Worm (Caenorhabditis elegans) whole organism, L1 larva: ENCODE data around the gene Y47D7A.18.
A peak's percentile ranks its signal among the peaks of the same experiment; 100 is the strongest.

Source experiments
- C04F5.9 ChIP-seq: sonication (generic microtip); optimal IDR thresholded peaks from 2 replicates; lab custom pipeline; 2016; ENCODE audit warnings: missing genetic modification characterization, missing compliant biosample characterization
- C34B4.2 ChIP-seq: sonication (generic microtip); optimal IDR thresholded peaks from 2 replicates; lab custom pipeline; 2017; ENCODE audit warnings: mild to moderate bottlenecking, missing genetic modification characterization, missing compliant biosample characterization
- Y116A8C.19 ChIP-seq: sonication (generic microtip); optimal IDR thresholded peaks from 2 replicates; lab custom pipeline; 2016; ENCODE audit warnings: missing compliant biosample characterization, missing genetic modification characterization, borderline replicate concordance
- aha-1 ChIP-seq: fragments of 150-350 bp; optimal IDR thresholded peaks from 2 replicates; lab custom pipeline; 2014; ENCODE audit warnings: missing biosample characterization, missing genetic modification characterization
- aly-2 ChIP-seq: fragments of 150-350 bp; optimal IDR thresholded peaks from 2 replicates; lab custom pipeline; 2014; ENCODE audit warnings: missing biosample characterization, missing genetic modification characterization
- ama-1 ChIP-seq: fragments of 150-350 bp; optimal IDR thresholded peaks from 2 replicates; lab custom pipeline; 2014
- blmp-1 ChIP-seq: fragments of 150-350 bp; optimal IDR thresholded peaks from 2 replicates; lab custom pipeline; 2014; ENCODE audit warnings: missing biosample characterization, missing genetic modification characterization
- ceh-63 ChIP-seq: fragments of 200-800 bp; sonication (Bioruptor generic); optimal IDR thresholded peaks from 2 replicates; lab custom pipeline; 2018; ENCODE audit warnings: mild to moderate bottlenecking, missing genetic modification characterization, missing compliant biosample characterization
- ceh-8 ChIP-seq: fragments of 200-800 bp; sonication (Bioruptor generic); optimal IDR thresholded peaks from 2 replicates; lab custom pipeline; 2018; ENCODE audit warnings: mild to moderate bottlenecking, missing genetic modification characterization, moderate library complexity, missing compliant biosample characterization
- efl-1 ChIP-seq, 4 experiments: fragments of 150-350 bp; optimal IDR thresholded peaks in 3 of 4; peaks in 1 of 4; 1 replicate in 1 of 4; 2 replicates in 3 of 4; lab custom pipeline; 2014; ENCODE audit warnings: missing biosample characterization in 2 of 4, missing genetic modification characterization in 2 of 4, missing genetic modification reagents in 2 of 4
- elt-2 ChIP-seq: sonication (generic microtip); optimal IDR thresholded peaks from 2 replicates; lab custom pipeline; 2016; ENCODE audit warnings: missing genetic modification characterization, mild to moderate bottlenecking, inconsistent platforms, missing compliant biosample characterization, missing genetic modification reagents
- ets-5 ChIP-seq: fragments of 200-800 bp; sonication (Bioruptor generic); IDR thresholded peaks from 2 replicates; pipeline ENCODE4 v1.3.6; 2022; ENCODE audit warnings: missing genetic modification characterization, missing compliant biosample characterization
- fkh-8 ChIP-seq: sonication (generic microtip); optimal IDR thresholded peaks from 2 replicates; lab custom pipeline; 2016; ENCODE audit warnings: mild to moderate bottlenecking, missing genetic modification characterization, missing compliant biosample characterization
- fos-1 ChIP-seq: fragments of 150-350 bp; optimal IDR thresholded peaks from 2 replicates; lab custom pipeline; 2014; ENCODE audit warnings: missing biosample characterization, missing genetic modification characterization
- grh-1 ChIP-seq: fragments of 200-800 bp; sonication (Bioruptor generic); IDR thresholded peaks from 2 replicates; pipeline ENCODE4 v1.3.6; 2022; ENCODE audit warnings: missing genetic modification reagents, missing genetic modification characterization, missing compliant biosample characterization
- hlh-4 ChIP-seq: sonication (generic microtip); optimal IDR thresholded peaks from 2 replicates; lab custom pipeline; 2016; ENCODE audit warnings: mild to moderate bottlenecking, missing genetic modification characterization, missing compliant biosample characterization
- hpl-2 ChIP-seq: fragments of 150-350 bp; optimal IDR thresholded peaks from 2 replicates; lab custom pipeline; 2014; ENCODE audit warnings: missing biosample characterization, missing genetic modification reagents, missing genetic modification characterization
- jun-1 ChIP-seq: fragments of 150-350 bp; optimal IDR thresholded peaks from 2 replicates; lab custom pipeline; 2014; ENCODE audit warnings: missing biosample characterization, missing genetic modification reagents, missing genetic modification characterization
- lin-13 ChIP-seq: fragments of 150-350 bp; optimal IDR thresholded peaks from 2 replicates; lab custom pipeline; 2014; ENCODE audit warnings: missing biosample characterization, missing genetic modification reagents, missing genetic modification characterization
- lin-14 ChIP-seq: fragments of 200-800 bp; sonication (Bioruptor generic); optimal IDR thresholded peaks from 2 replicates; lab custom pipeline; 2018; ENCODE audit warnings: mild to moderate bottlenecking, missing genetic modification characterization, moderate library complexity, missing compliant biosample characterization
- lin-39 ChIP-seq: fragments of 150-350 bp; optimal IDR thresholded peaks from 2 replicates; lab custom pipeline; 2014; ENCODE audit warnings: missing biosample characterization, missing genetic modification reagents, missing genetic modification characterization
- lir-3 ChIP-seq: sonication (generic microtip); optimal IDR thresholded peaks from 2 replicates; lab custom pipeline; 2016; ENCODE audit warnings: mild to moderate bottlenecking, missing genetic modification characterization, moderate library complexity, missing compliant biosample characterization; ENCODE audit not compliant: poor library complexity
- lsy-2 ChIP-seq, 2 experiments: fragments of 150-350 bp; optimal IDR thresholded peaks; 2 replicates each; lab custom pipeline; 2014; ENCODE audit warnings: missing biosample characterization in 2 of 2, missing genetic modification characterization in 2 of 2
- mdl-1 ChIP-seq, 2 experiments: fragments of 150-350 bp; optimal IDR thresholded peaks; 2 replicates each; lab custom pipeline; 2014 to 2017; ENCODE audit warnings: missing biosample characterization in 2 of 2, missing genetic modification characterization in 2 of 2, inconsistent platforms in 1 of 2
- nhr-11 ChIP-seq: fragments of 150-350 bp; optimal IDR thresholded peaks from 2 replicates; lab custom pipeline; 2014; ENCODE audit warnings: missing biosample characterization, missing genetic modification characterization
- nhr-12 ChIP-seq: sonication (generic microtip); optimal IDR thresholded peaks from 2 replicates; lab custom pipeline; 2017; ENCODE audit warnings: missing biosample characterization, missing genetic modification characterization
- nhr-237 ChIP-seq: fragments of 150-350 bp; optimal IDR thresholded peaks from 2 replicates; lab custom pipeline; 2014; ENCODE audit warnings: missing biosample characterization, missing genetic modification characterization
- nhr-28 ChIP-seq: fragments of 150-350 bp; optimal IDR thresholded peaks from 2 replicates; lab custom pipeline; 2014; ENCODE audit warnings: missing biosample characterization, missing genetic modification characterization
- nhr-71 ChIP-seq: sonication (generic microtip); optimal IDR thresholded peaks from 2 replicates; lab custom pipeline; 2016; ENCODE audit warnings: mild to moderate bottlenecking, missing genetic modification characterization, moderate library complexity, missing compliant biosample characterization
- nhr-77 ChIP-seq: fragments of 150-350 bp; optimal IDR thresholded peaks from 2 replicates; lab custom pipeline; 2014; ENCODE audit warnings: missing biosample characterization, missing genetic modification characterization
- nhr-90 ChIP-seq: sonication (generic microtip); optimal IDR thresholded peaks from 2 replicates; lab custom pipeline; 2016; ENCODE audit warnings: mild to moderate bottlenecking, missing genetic modification characterization, missing compliant biosample characterization; ENCODE audit not compliant: poor library complexity
- pag-3 ChIP-seq: sonication (generic microtip); optimal IDR thresholded peaks from 2 replicates; lab custom pipeline; 2017; ENCODE audit warnings: missing genetic modification characterization, mild to moderate bottlenecking, missing compliant biosample characterization, antibody characterized with exemption, borderline replicate concordance; ENCODE audit not compliant: insufficient read depth
- pax-3 ChIP-seq: fragments of 200-800 bp; sonication (Bioruptor generic); optimal IDR thresholded peaks from 2 replicates; lab custom pipeline; 2018; ENCODE audit warnings: mild to moderate bottlenecking, missing genetic modification characterization, moderate library complexity, missing compliant biosample characterization
- rnt-1 ChIP-seq: sonication (generic microtip); optimal IDR thresholded peaks from 2 replicates; lab custom pipeline; 2016; ENCODE audit warnings: mild to moderate bottlenecking, missing genetic modification characterization, moderate library complexity, missing compliant biosample characterization
- sox-4 ChIP-seq: sonication (generic microtip); optimal IDR thresholded peaks from 2 replicates; lab custom pipeline; 2016; ENCODE audit warnings: missing genetic modification characterization, missing compliant biosample characterization
- unc-130 ChIP-seq: fragments of 150-350 bp; optimal IDR thresholded peaks from 2 replicates; lab custom pipeline; 2017; ENCODE audit warnings: missing biosample characterization, missing genetic modification characterization, inconsistent platforms
- unc-86 ChIP-seq: sonication (generic microtip); optimal IDR thresholded peaks from 2 replicates; lab custom pipeline; 2016; ENCODE audit warnings: missing genetic modification characterization, missing compliant biosample characterization
- zip-4 ChIP-seq: fragments of 200-800 bp; sonication (Bioruptor generic); optimal IDR thresholded peaks from 2 replicates; lab custom pipeline; 2018; ENCODE audit warnings: mild to moderate bottlenecking, missing genetic modification characterization, moderate library complexity, missing compliant biosample characterization
- ztf-11 ChIP-seq, 2 experiments: sonication (generic microtip); optimal IDR thresholded peaks; 2 replicates each; lab custom pipeline; 2016 to 2017; ENCODE audit warnings: missing genetic modification characterization in 2 of 2, missing biosample characterization in 1 of 2, missing compliant biosample characterization in 1 of 2
- ztf-4 ChIP-seq: fragments of 150-350 bp; optimal IDR thresholded peaks from 2 replicates; lab custom pipeline; 2014; ENCODE audit warnings: missing biosample characterization, missing genetic modification characterization

Gene Y47D7A.18

DNA sequence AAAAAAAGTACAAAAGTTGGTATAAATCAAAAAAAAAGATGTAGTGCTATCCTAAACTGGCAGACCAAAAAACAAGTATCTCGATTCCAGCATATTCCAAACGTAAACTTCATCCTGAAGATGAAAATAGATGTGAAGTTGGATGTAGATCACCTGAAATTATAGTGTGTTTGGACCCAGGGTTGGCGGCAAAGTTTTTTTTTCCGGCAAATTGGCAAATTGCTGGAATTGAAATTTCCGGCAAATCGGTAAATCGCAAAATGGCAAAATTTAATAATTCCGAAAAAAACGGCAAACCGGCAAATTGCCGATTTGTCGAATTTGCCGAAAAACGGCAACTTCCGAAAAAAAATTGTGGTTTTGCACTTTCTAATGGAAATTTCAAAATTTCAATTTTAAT is 32.1 kb downstream of the Y47D7A.18 start, which contains the start of gene F13A2.2:
F13A2.2 (minus strand) TSS at position 101 of the 400 bp plus-strand sequence.
- no peak for TF ChIP-seq ama-1 (lab: Kevin White, UChicago)
- TF ChIP-seq unc-130 (tag; lab: Kevin White, UChicago): no peak
- TF ChIP-seq nhr-77 (tag; lab: Kevin White, UChicago): no peak
- TF ChIP-seq sox-4 (tag; lab: Kevin White, UChicago): no peak
- no peak for TF ChIP-seq Y116A8C.19 (tag; lab: Kevin White, UChicago)
- TF ChIP-seq mdl-1 (tag; optimal IDR thresholded peaks at IDR 0.05; lab: Kevin White, UChicago): no peak
- no peak for TF ChIP-seq ceh-63 (GFP tag; lab: Kevin White, UChicago)
- TF ChIP-seq fos-1 (tag; lab: Kevin White, UChicago): no peak
- no peak for TF ChIP-seq zip-4 (GFP tag; lab: Kevin White, UChicago)
- TF ChIP-seq lsy-2 (tag; optimal IDR thresholded peaks at IDR 0.05; lab: Kevin White, UChicago): no peak
- TF ChIP-seq C04F5.9 (tag; lab: Kevin White, UChicago): no peak
- no peak for TF ChIP-seq efl-1 (optimal IDR thresholded peaks at IDR 0.05; lab: Kevin White, UChicago)
- TF ChIP-seq efl-1 (GFP tag; optimal IDR thresholded peaks at IDR 0.05 in 1 of 2; lab: Kevin White, UChicago): no peak
- no peak for TF ChIP-seq ztf-4 (tag; lab: Kevin White, UChicago)

DNA sequence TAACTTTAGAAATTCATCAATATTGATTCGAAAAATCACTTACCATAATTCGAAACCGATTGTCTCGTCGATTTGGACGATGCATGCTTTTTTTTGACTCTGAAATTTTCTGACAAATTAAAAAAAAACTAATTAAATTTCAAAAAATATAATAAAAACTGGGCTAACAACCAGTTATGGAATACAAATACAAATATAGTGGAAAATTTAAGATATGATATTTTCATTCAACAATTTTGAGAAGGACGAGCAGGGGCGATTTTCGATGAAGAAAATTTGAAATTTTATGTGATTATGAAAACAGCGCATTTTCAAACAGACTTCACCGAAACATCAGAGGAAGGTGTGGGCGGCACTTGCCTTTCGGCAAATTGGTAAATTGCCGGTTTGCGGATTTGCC is 34.3 kb downstream of the Y47D7A.18 start, which contains the start of gene F13A2.1:
F13A2.1 (minus strand) TSS at position 101 of the 400 bp plus-strand sequence.
- no peak for TF ChIP-seq efl-1 (optimal IDR thresholded peaks at IDR 0.05; lab: Kevin White, UChicago)
- peak in 1 of 2 experiments; percentile 48 for TF ChIP-seq efl-1 (GFP tag; optimal IDR thresholded peaks at IDR 0.05 in 1 of 2; lab: Kevin White, UChicago)
- TF ChIP-seq nhr-77 (tag; lab: Kevin White, UChicago): no peak
- no peak for TF ChIP-seq ceh-63 (GFP tag; lab: Kevin White, UChicago)
- TF ChIP-seq ama-1 (lab: Kevin White, UChicago): no peak
- no peak for TF ChIP-seq grh-1 (GFP tag; lab: Robert Waterston, UW)
- no peak for TF ChIP-seq pax-3
- TF ChIP-seq unc-86 (tag; lab: Kevin White, UChicago): no peak
- TF ChIP-seq, all 84 proteins: peak for 1

DNA sequence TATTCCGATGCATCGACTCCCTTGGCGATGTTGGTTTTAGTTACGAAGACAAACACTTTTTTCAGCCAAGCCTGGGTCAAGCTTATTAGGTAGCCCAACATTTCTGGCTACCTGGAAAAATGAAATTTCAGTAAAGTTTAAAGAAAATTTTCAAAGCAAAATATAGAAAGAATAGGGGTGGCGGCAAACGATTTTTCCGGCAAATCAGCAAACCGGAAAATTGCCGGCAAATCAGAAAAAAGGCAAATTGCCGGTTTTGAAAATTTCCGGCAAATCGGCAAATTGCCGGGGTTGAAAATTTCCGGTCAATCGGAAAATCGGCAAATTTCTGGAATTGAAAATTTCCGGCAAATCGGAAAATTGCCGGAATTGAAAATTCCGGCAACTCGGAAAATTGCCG is 39.0 kb downstream of the Y47D7A.18 start, which contains the start of gene F32D1.8:
F32D1.8 (minus strand) TSS at position 101 of the 400 bp plus-strand sequence.
- no peak for TF ChIP-seq lsy-2 (tag; optimal IDR thresholded peaks at IDR 0.05; lab: Kevin White, UChicago)
- TF ChIP-seq C34B4.2 (tag; lab: Kevin White, UChicago): no peak
- no peak for TF ChIP-seq aha-1
- no peak for TF ChIP-seq lin-39
- TF ChIP-seq nhr-28 (tag; lab: Kevin White, UChicago): no peak
- TF ChIP-seq lir-3: no peak
- no peak for TF ChIP-seq blmp-1 (tag; lab: Kevin White, UChicago)
- TF ChIP-seq Y116A8C.19 (tag; lab: Kevin White, UChicago): no peak
- no peak for TF ChIP-seq fos-1 (tag; lab: Kevin White, UChicago)

ce11 chrV:4375807-4376564 is 40.6 kb downstream of the Y47D7A.18 start, which contains the start of gene F32D1.7:
TSS of gene F32D1.7 (minus strand) at chrV:4376173.
- TF ChIP-seq ztf-4 (tag; lab: Kevin White, UChicago): no peak
- TF ChIP-seq nhr-11 (tag; lab: Kevin White, UChicago): no peak
- no peak for TF ChIP-seq nhr-90 (tag; lab: Kevin White, UChicago)
- no peak for TF ChIP-seq rnt-1 (tag; lab: Kevin White, UChicago)
- TF ChIP-seq zip-4 (GFP tag; lab: Kevin White, UChicago): no peak
- TF ChIP-seq ets-5 (GFP tag; lab: Robert Waterston, UW): no peak
- no peak for TF ChIP-seq elt-2

DNA sequence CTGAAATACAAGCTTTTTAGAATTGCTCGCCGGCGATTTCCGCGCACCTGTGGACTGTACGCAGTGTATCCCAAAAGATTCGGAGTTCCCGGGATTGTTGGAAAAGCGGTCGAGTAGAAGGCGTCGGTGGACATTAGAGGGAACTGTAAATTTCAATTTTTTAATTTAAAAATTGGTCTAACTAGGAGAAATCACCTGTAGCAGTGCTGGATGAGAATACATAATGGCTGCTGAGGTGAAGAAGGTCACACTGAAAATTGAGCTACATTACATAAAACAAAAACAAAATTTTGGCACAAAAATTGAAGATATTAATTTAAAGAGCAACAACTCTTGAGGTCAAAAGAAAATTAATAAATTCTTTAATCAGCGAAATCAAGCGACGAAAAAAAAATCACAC is 42.0 kb downstream of the Y47D7A.18 start, which contains the start of gene neg-1:
neg-1 (minus strand) TSS at position 250 of the 400 bp plus-strand sequence.
- TF ChIP-seq hlh-4 (no peak), lin-13 (no peak), jun-1 (tag; lab: Kevin White, UChicago) (no peak), ets-5 (GFP tag; lab: Robert Waterston, UW) (no peak), pag-3 (no peak), aly-2 (no peak), lin-14 (GFP tag; lab: Kevin White, UChicago) (no peak), fkh-8 (no peak), ceh-8 (GFP tag; lab: Kevin White, UChicago) (no peak), unc-130 (tag; lab: Kevin White, UChicago) (no peak), ztf-11 (tag; optimal IDR thresholded peaks at IDR 0.05; lab: Kevin White, UChicago) (no peak), hpl-2 (no peak), sox-4 (tag; lab: Kevin White, UChicago) (no peak), nhr-237 (tag; lab: Kevin White, UChicago) (no peak), nhr-12 (no peak), lin-39 (no peak), mdl-1 (tag; optimal IDR thresholded peaks at IDR 0.05; lab: Kevin White, UChicago) (no peak), nhr-71 (tag; lab: Kevin White, UChicago) (no peak)
